Worm (Caenorhabditis elegans) whole organism, young adult: ENCODE measurements around the gene C08H9.18.

Experiments used
- B0336.3 ChIP-seq: fragments of 200-800 bp; sonication (Bioruptor generic); IDR thresholded peaks from 2 replicates; pipeline ENCODE4 v1.3.6; 2022; ENCODE audit warnings: missing genetic modification characterization, missing compliant biosample characterization
- C06A6.2 ChIP-seq: fragments of 200-800 bp; sonication (Bioruptor generic); conservative IDR thresholded peaks from 2 replicates; pipeline ENCODE4 v1.3.6; 2022; ENCODE audit warnings: missing genetic modification characterization, missing compliant biosample characterization
- F10E7.11 ChIP-seq: sonication (generic microtip); optimal IDR thresholded peaks from 2 replicates; lab custom pipeline; 2017; ENCODE audit warnings: mild to moderate bottlenecking, missing genetic modification characterization, moderate library complexity, missing compliant biosample characterization
- Y79H2A.3 ChIP-seq: fragments of 200-800 bp; sonication (Bioruptor generic); conservative IDR thresholded peaks from 2 replicates; pipeline ENCODE4 v1.3.6; 2022; ENCODE audit warnings: missing genetic modification reagents, missing genetic modification characterization, missing compliant biosample characterization
- akir-1 ChIP-seq: fragments of 200-800 bp; sonication (Bioruptor generic); optimal IDR thresholded peaks from 2 replicates; lab custom pipeline; 2018; ENCODE audit warnings: mild to moderate bottlenecking, missing genetic modification characterization, moderate library complexity, missing compliant biosample characterization
- chd-7 ChIP-seq: sonication (generic microtip); optimal IDR thresholded peaks from 2 replicates; lab custom pipeline; 2016; ENCODE audit warnings: mild to moderate bottlenecking, missing genetic modification characterization, moderate library complexity, missing compliant biosample characterization
- dpl-1 ChIP-seq: fragments of 150-350 bp; optimal IDR thresholded peaks from 2 replicates; lab custom pipeline; 2014; ENCODE audit warnings: missing biosample characterization, missing genetic modification reagents, missing genetic modification characterization
- efl-1 ChIP-seq: fragments of 150-350 bp; optimal IDR thresholded peaks from 2 replicates; lab custom pipeline; 2014; ENCODE audit warnings: missing biosample characterization, missing genetic modification reagents, missing genetic modification characterization
- nfya-1 ChIP-seq: sonication (generic microtip); optimal IDR thresholded peaks from 2 replicates; lab custom pipeline; 2017; ENCODE audit warnings: antibody characterized with exemption, missing compliant biosample characterization, missing genetic modification characterization, borderline replicate concordance; ENCODE audit not compliant: insufficient read depth
- nhr-90 ChIP-seq: sonication (generic microtip); optimal IDR thresholded peaks from 2 replicates; lab custom pipeline; 2016; ENCODE audit warnings: missing genotype, mild to moderate bottlenecking, missing genetic modification characterization, missing compliant biosample characterization
- snpc-1.1 ChIP-seq: sonication (generic microtip); optimal IDR thresholded peaks from 2 replicates; lab custom pipeline; 2017; ENCODE audit warnings: missing genetic modification characterization, mild to moderate bottlenecking, missing compliant biosample characterization, antibody characterized with exemption, moderate library complexity, missing genotype, missing genetic modification reagents; ENCODE audit not compliant: insufficient read depth
- xnd-1 ChIP-seq: sonication (generic microtip); optimal IDR thresholded peaks from 2 replicates; lab custom pipeline; 2016; ENCODE audit warnings: missing genotype, missing genetic modification reagents, missing genetic modification characterization, missing compliant biosample characterization

DNA sequence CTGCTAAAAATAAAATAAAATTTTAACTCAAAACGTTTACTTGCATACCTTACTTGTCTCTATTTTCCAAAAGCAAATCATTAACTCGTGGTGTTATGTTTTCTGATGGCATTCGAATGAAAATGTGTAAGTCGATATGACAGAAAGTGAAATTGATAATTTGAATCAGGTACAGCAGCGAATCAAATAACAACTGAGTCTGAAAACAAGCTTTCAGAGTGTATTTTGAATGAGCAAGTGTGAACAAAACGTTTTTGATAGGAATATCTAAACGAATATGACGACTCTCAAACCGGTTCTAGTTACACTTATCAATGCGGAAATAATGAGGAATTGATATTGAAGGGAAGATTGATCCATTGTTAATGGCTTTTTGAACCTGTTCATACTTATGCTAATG is 9.0 kb upstream of the C08H9.18 start, which contains the start of gene chil-7:
- TF ChIP-seq C06A6.2 (no peak), nhr-90 (tag; lab: Kevin White, UChicago) (no peak), B0336.3 (GFP tag; lab: Robert Waterston, UW) (no peak), Y79H2A.3 (GFP tag; lab: Robert Waterston, UW) (no peak), akir-1 (GFP tag; lab: Kevin White, UChicago) (no peak), efl-1 (GFP tag; lab: Kevin White, UChicago) (no peak), snpc-1.1 (tag; lab: Kevin White, UChicago) (no peak), F10E7.11 (tag; lab: Kevin White, UChicago) (no peak), dpl-1 (GFP tag; lab: Kevin White, UChicago) (no peak), chd-7 (tag; lab: Kevin White, UChicago) (no peak), nfya-1 (tag; lab: Kevin White, UChicago) (no peak), xnd-1 (tag; lab: Kevin White, UChicago) (no peak)
